Worm (Caenorhabditis elegans): ENCODE results near the gene tag-51.

- TF ChIP-seq F33H1.4 (GFP tag; IDR thresholded peaks at IDR 0.05) (no peak), aptf-3 (GFP tag; IDR thresholded peaks at IDR 0.05) (no peak), sdz-38 (tag; optimal IDR thresholded peaks at IDR 0.05) (no peak), dpl-1 (GFP tag; optimal IDR thresholded peaks at IDR 0.05) (no peak), madf-8 (GFP tag; conservative IDR thresholded peaks at IDR 0.05) (no peak), hsf-1 (GFP tag; IDR thresholded peaks at IDR 0.05) (no peak), hmg-1.2 (GFP tag; IDR thresholded peaks at IDR 0.05) (no peak), rec-8 (tag; optimal IDR thresholded peaks at IDR 0.05) (no peak), T07F8.4 (tag; optimal IDR thresholded peaks at IDR 0.05) (no peak), nfyb-1 (GFP tag; IDR thresholded peaks at IDR 0.05) (no peak), snpc-3.4 (tag; optimal IDR thresholded peaks at IDR 0.05) (no peak), D2030.7 (GFP tag; IDR thresholded peaks at IDR 0.05) (no peak), F57A8.1 (GFP tag; optimal IDR thresholded peaks at IDR 0.05) (no peak)
These were observed 22.1 kb upstream of the tag-51 start, which contains the start of gene ceeh-1 for ce11 chrIII:831961-832360.

Measured in whole organism, young adult.